Worm (Caenorhabditis elegans) whole organism, young adult: ENCODE results near the gene W05E10.2.

Experiments
- B0019.2 ChIP-seq: fragments of 200-800 bp; sonication (Bioruptor generic); conservative IDR thresholded peaks from 2 replicates; pipeline ENCODE4 v1.3.6; 2022; ENCODE audit warnings: missing genetic modification reagents, missing genetic modification characterization, missing compliant biosample characterization
- dox-1 ChIP-seq: fragments of 200-800 bp; sonication (Bioruptor generic); IDR thresholded peaks from 2 replicates; pipeline ENCODE4 v1.3.6; 2022; ENCODE audit warnings: missing genetic modification reagents, missing genetic modification characterization, missing compliant biosample characterization
- egl-18 ChIP-seq: fragments of 200-800 bp; sonication (Bioruptor generic); IDR thresholded peaks from 2 replicates; pipeline ENCODE4 v1.3.6; 2022; ENCODE audit warnings: missing genetic modification reagents, missing genetic modification characterization, missing compliant biosample characterization
- egrh-3 ChIP-seq: fragments of 200-800 bp; sonication (Bioruptor generic); IDR thresholded peaks from 2 replicates; pipeline ENCODE4 v1.3.6; 2022; ENCODE audit warnings: missing genetic modification reagents, missing genetic modification characterization, missing compliant biosample characterization
- lin-26 ChIP-seq: fragments of 200-800 bp; sonication (Bioruptor generic); IDR thresholded peaks from 2 replicates; pipeline ENCODE4 v1.3.6; 2022; ENCODE audit warnings: missing genetic modification reagents, missing genetic modification characterization, missing compliant biosample characterization
- lin-35 ChIP-seq, 3 experiments: fragments of 150-350 bp in 2 of 3; sonication (generic microtip) in 1 of 3; optimal IDR thresholded peaks; 2 replicates each; lab custom pipeline; 2014 to 2018; ENCODE audit warnings: missing biosample characterization in 3 of 3, missing genetic modification characterization in 3 of 3, missing genetic modification reagents in 3 of 3
- snpc-4 ChIP-seq, 5 experiments: fragments of 150-350 bp in 1 of 5; sonication (generic microtip) in 4 of 5; optimal IDR thresholded peaks; 2 replicates each; lab custom pipeline; 2014 to 2018; ENCODE audit warnings: missing genetic modification characterization in 5 of 5, missing biosample characterization in 3 of 5, antibody characterized with exemption in 2 of 5, mild to moderate bottlenecking in 2 of 5, missing compliant biosample characterization in 2 of 5, missing genotype in 2 of 5, moderate library complexity in 2 of 5, missing genetic modification reagents in 1 of 5
- ztf-18 ChIP-seq: sonication (generic microtip); optimal IDR thresholded peaks from 2 replicates; lab custom pipeline; 2016; ENCODE audit warnings: missing genotype, mild to moderate bottlenecking, missing genetic modification characterization, missing compliant biosample characterization

DNA sequence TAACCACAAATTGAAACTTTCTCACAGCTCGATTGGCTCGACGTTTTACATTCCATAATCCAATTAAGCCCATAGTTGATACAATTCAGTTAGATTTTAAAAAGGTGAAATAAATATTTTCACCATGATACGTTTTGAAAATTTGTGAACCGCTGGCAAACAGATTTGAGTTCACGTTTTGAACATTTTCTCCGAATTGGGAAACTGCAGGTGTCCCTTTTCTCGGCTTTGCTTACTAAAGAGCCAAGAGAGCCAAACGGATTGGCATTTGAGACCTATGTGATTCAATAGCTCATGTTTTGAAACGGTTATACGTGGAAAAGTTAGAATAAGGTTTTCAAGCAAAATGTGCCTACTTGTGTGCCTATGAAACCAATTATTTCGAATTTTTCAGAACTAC is 49.9 kb downstream of the W05E10.2 start, which contains the start of gene spe-42:
- TF ChIP-seq lin-35 (GFP tag; optimal IDR thresholded peaks at IDR 0.05; lab: Kevin White, UChicago) = no peak
- TF ChIP-seq lin-26 (GFP tag; lab: Robert Waterston, UW) = no peak
- TF ChIP-seq ztf-18 (tag; lab: Kevin White, UChicago) = no peak
- no peak for TF ChIP-seq B0019.2 (GFP tag; lab: Robert Waterston, UW)
- no peak for TF ChIP-seq dox-1
- TF ChIP-seq snpc-4 (GFP tag; optimal IDR thresholded peaks at IDR 0.05; lab: Kevin White, UChicago) = no peak
- TF ChIP-seq snpc-4 (tag; optimal IDR thresholded peaks at IDR 0.05; lab: Kevin White, UChicago) = no peak
- TF ChIP-seq egrh-3 (GFP tag; lab: Robert Waterston, UW) = no peak
- TF ChIP-seq egl-18 (GFP tag; lab: Robert Waterston, UW) = no peak
